Fruit fly (Drosophila melanogaster) ovary, adult (tissue): Measurements from ENCODE around the gene CG10064.

Experiments used
- CG17801 ChIP-seq: fragments of 200-800 bp; optimal IDR thresholded peaks from 2 replicates; lab custom pipeline; 2019; ENCODE audit warnings: missing biosample characterization, mild to moderate bottlenecking, missing genetic modification characterization, moderate library complexity; ENCODE audit not compliant: partially characterized antibody

The CG10064 gene

dm6 chr3L:6984486-6984885 lies 16.8 kb upstream of the CG10064 start, which contains the start of the genes CG32388 and CG43439:
CG32388 (minus strand) TSS chr3L:6984586.
CG43439 (minus strand) TSS chr3L:6984586.
- TF ChIP-seq CG17801 (GFP tag; lab: Kevin White, UChicago) = no peak

- no peak for TF ChIP-seq CG17801 (GFP tag; lab: Kevin White, UChicago)
Measured at dm6 chr3L:6981823-6982222, 14.1 kb upstream of the CG10064 start.

dm6 chr3L:6981109-6981741 lies 13.5 kb upstream of the CG10064 start:
- no peak for TF ChIP-seq CG17801 (GFP tag; lab: Kevin White, UChicago)

- no peak for TF ChIP-seq CG17801 (GFP tag; lab: Kevin White, UChicago)
Measured at dm6 chr3L:6980553-6980952, 12.9 kb upstream of the CG10064 start.

dm6 chr3L:6979387-6980249 lies 11.9 kb upstream of the CG10064 start, which contains the start of gene Galphai:
Galphai (minus strand) TSS chr3L:6980044.
- TF ChIP-seq CG17801 (GFP tag; lab: Kevin White, UChicago) = peak; percentile 49

- TF ChIP-seq CG17801 (GFP tag; lab: Kevin White, UChicago) = no peak
Measured at dm6 chr3L:6978757-6979386, 11.2 kb upstream of the CG10064 start.

dm6 chr3L:6978030-6978683 lies 10.5 kb upstream of the CG10064 start:
- no peak for TF ChIP-seq CG17801 (GFP tag; lab: Kevin White, UChicago)

dm6 chr3L:6977391-6977790 lies 9.7 kb upstream of the CG10064 start:
- no peak for TF ChIP-seq CG17801 (GFP tag; lab: Kevin White, UChicago)

- no peak for TF ChIP-seq CG17801 (GFP tag; lab: Kevin White, UChicago)
Measured at dm6 chr3L:6976601-6977140, 9.0 kb upstream of the CG10064 start.

dm6 chr3L:6975875-6976274 lies 8.2 kb upstream of the CG10064 start:
- no peak for TF ChIP-seq CG17801 (GFP tag; lab: Kevin White, UChicago)

- no peak for TF ChIP-seq CG17801 (GFP tag; lab: Kevin White, UChicago)
Measured at dm6 chr3L:6972367-6972766, 4.7 kb upstream of the CG10064 start, which contains the start of gene CG10063. CG10063 (minus strand) TSS chr3L:6972467.

- no peak for TF ChIP-seq CG17801 (GFP tag; lab: Kevin White, UChicago)
Measured at dm6 chr3L:6971298-6971697, 3.6 kb upstream of the CG10064 start.

- peak; percentile 63 for TF ChIP-seq CG17801 (GFP tag; lab: Kevin White, UChicago)
Measured at dm6 chr3L:6968961-6969814, 1.5 kb upstream of the CG10064 start, which contains the start of the genes Mis12 and CG9953. Mis12 (minus strand) TSS chr3L:6969048. CG9953 (plus strand) TSS chr3L:6969658.
